Worm (Caenorhabditis elegans): ENCODE results near the gene cest-4.

The cest-4 gene

DNA sequence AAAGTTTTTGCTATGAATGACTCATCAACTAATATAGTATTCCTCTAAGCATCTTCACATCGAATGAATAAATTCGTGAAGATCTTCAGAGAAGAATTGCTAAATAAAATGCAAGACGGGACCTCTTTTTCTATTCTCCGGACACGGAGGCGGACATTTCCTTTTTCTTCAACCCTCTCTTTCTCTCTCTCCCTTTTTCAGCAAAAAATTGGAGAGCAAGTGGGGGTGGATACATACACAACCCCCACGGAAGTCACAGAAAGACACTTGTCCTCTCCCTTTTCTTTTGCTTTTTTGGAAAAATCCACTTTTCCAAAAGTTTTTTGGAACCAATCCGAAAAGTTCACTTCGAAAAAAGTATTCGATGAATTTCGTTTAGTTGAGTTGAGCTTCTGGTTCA is 32.6 kb upstream of the cest-4 start (continued):
- TF ChIP-seq sup-37 (GFP tag; optimal IDR thresholded peaks at IDR 0.05) (no peak), ceh-82 (tag; optimal IDR thresholded peaks at IDR 0.05) (peak in 1 of 3 experiments; percentile 29), aha-1 (tag; optimal IDR thresholded peaks at IDR 0.05) (no peak), jun-1 (tag; optimal IDR thresholded peaks at IDR 0.05) (no peak), skn-1 (tag; optimal IDR thresholded peaks at IDR 0.05) (no peak), C16A3.4 (tag; optimal IDR thresholded peaks at IDR 0.05) (no peak), ceh-90 (tag; optimal IDR thresholded peaks at IDR 0.05) (no peak), dsc-1 (tag; optimal IDR thresholded peaks at IDR 0.05) (no peak), nhr-90 (tag; optimal IDR thresholded peaks at IDR 0.05; ENCODE audit: poor library complexity) (no peak), lin-15B (tag; optimal IDR thresholded peaks at IDR 0.05) (no peak), lsy-2 (tag; optimal IDR thresholded peaks at IDR 0.05) (peak in 1 of 2 experiments; percentile 19), xbp-1 (tag; optimal IDR thresholded peaks at IDR 0.05) (no peak), rnt-1 (tag; optimal IDR thresholded peaks at IDR 0.05) (no peak), unc-62 (GFP tag; optimal IDR thresholded peaks at IDR 0.05) (no peak), irx-1 (tag; optimal IDR thresholded peaks at IDR 0.05) (no peak), hlh-4 (tag; optimal IDR thresholded peaks at IDR 0.05) (no peak), Y116A8C.19 (tag; optimal IDR thresholded peaks at IDR 0.05; ENCODE audit: borderline replicate concordance) (no peak), nhr-76 (tag; optimal IDR thresholded peaks at IDR 0.05) (no peak)

DNA sequence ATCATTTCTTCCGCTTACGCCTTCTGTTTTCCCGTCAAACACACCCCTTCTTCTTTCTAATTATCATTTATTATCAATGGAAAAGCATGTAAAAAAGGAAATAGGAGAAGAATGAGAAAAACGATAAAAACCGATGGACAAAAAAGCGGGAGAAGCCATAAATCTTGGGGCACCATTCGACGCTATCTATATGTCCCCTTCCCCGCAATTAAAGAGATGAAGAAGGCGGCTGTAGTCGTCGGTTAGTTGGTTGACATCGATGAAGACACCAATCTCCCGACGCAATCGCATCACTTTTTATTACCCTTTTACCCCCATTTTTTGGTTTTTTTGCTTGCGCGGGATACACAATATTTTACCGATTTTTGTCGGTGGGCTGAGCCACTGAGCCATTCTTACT is 31.5 kb upstream of the cest-4 start:
- TF ChIP-seq blmp-1 (tag; optimal IDR thresholded peaks at IDR 0.05) (peak; percentile 47), aha-1 (tag; optimal IDR thresholded peaks at IDR 0.05) (no peak), elt-3 (tag; optimal IDR thresholded peaks at IDR 0.05) (peak in 1 of 6 experiments; percentile 14), nhr-77 (tag; optimal IDR thresholded peaks at IDR 0.05) (no peak), ceh-63 (GFP tag; optimal IDR thresholded peaks at IDR 0.05) (no peak), lin-13 (GFP tag; optimal IDR thresholded peaks at IDR 0.05) (no peak), mab-9 (GFP tag; IDR thresholded peaks at IDR 0.05) (0 out of 2 replicates have a peak, but pooled peaks have one; percentile 8), mep-1 (tag; optimal IDR thresholded peaks at IDR 0.05) (no peak), nhr-85 (tag) (no peak)

DNA sequence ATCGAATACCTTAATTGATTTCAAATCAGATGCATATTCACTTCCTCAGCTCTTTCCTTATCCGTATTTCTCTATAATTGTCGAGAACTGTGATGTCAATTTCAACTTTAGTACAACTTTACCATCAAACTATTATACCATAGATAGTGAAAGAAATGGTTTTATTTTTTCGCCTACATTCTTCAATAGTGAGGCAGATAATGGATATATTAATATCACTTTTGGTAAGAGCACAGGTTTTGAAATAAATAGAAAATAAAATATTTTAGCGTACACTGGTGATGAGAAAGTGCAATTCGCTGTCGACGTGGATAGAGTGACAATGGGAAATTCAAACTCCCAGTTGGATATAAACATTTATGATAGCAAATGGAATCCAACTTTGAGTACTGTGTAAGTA is 30.1 kb upstream of the cest-4 start:
- TF ChIP-seq hpl-2 (GFP tag; optimal IDR thresholded peaks at IDR 0.05) (no peak), ceh-90 (tag; optimal IDR thresholded peaks at IDR 0.05) (no peak), pqm-1 (tag; optimal IDR thresholded peaks at IDR 0.05) (no peak), nhr-47 (tag; optimal IDR thresholded peaks at IDR 0.05) (no peak), zip-4 (GFP tag; optimal IDR thresholded peaks at IDR 0.05) (no peak), vab-15 (tag; optimal IDR thresholded peaks at IDR 0.05) (no peak), fkh-8 (tag; optimal IDR thresholded peaks at IDR 0.05) (no peak), unc-62 (GFP tag; optimal IDR thresholded peaks at IDR 0.05) (no peak), C34B4.2 (tag; optimal IDR thresholded peaks at IDR 0.05) (no peak), snu-23 (GFP tag; optimal IDR thresholded peaks at IDR 0.05) (no peak), lsy-2 (tag; optimal IDR thresholded peaks at IDR 0.05) (no peak), ceh-88 (GFP tag; IDR thresholded peaks at IDR 0.05) (no peak), pag-3 (tag; optimal IDR thresholded peaks at IDR 0.05; ENCODE audit: borderline replicate concordance, insufficient read depth) (no peak), nhr-11 (tag; optimal IDR thresholded peaks at IDR 0.05) (no peak), dsc-1 (tag; optimal IDR thresholded peaks at IDR 0.05) (no peak), elt-2 (tag; optimal IDR thresholded peaks at IDR 0.05) (no peak), alr-1 (tag; optimal IDR thresholded peaks at IDR 0.05; ENCODE audit: borderline replicate concordance) (no peak)

DNA sequence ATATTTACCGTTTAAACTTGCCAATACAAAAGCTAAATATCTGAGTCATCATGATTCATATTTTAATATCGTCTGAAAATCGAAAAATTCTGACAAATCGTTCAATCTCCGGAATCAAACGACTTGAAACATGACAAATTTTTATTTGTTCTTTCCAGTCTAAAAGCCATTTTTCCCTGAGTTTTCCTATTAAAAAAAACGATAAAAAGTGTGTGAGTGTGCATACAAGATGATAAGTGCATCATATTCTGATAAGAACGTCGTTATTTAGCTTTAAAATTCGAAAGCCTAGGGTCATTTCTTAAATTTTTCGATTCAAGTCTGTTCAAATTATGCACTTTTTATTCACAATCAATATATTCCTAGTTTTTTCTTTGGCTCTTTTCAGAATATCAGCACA is 27.8 kb upstream of the cest-4 start, which contains the start of gene H20E11.1:
Gene H20E11.1, plus strand, starts transcription at position 244 of the 400 bp plus-strand sequence.
- TF ChIP-seq Y116A8C.19 (tag; optimal IDR thresholded peaks at IDR 0.05; ENCODE audit: borderline replicate concordance): no peak
- peak; percentile 52 for TF ChIP-seq elt-2 (tag; optimal IDR thresholded peaks at IDR 0.05)
